Fruit fly (Drosophila melanogaster) whole organism, embryonic: ENCODE results near the gene nmo.
A peak's percentile ranks its signal among the peaks of the same experiment; 100 is the strongest.

Experiments used
- CG10565 ChIP-seq: fragments of 200-800 bp; sonication (Bioruptor generic); optimal IDR thresholded peaks from 3 replicates; lab custom pipeline; 2016; ENCODE audit warnings: missing biosample characterization, mild to moderate bottlenecking, missing genetic modification characterization
- CG10959 ChIP-seq: fragments of 200-800 bp; sonication (Bioruptor generic); IDR thresholded peaks from 2 replicates; pipeline ENCODE4 v1.3.6; 2022; ENCODE audit warnings: missing biosample characterization, missing genetic modification characterization
- CG11560 ChIP-seq: fragments of 200-800 bp; sonication (Bioruptor generic); IDR thresholded peaks from 3 replicates; pipeline ENCODE4 v1.3.6; 2022; ENCODE audit warnings: missing biosample characterization, missing genetic modification characterization
- CG13287 ChIP-seq: fragments of 200-800 bp; sonication (Bioruptor generic); IDR thresholded peaks from 2 replicates; pipeline ENCODE4 v1.3.6; 2022; ENCODE audit warnings: missing biosample characterization, missing genetic modification characterization; ENCODE audit not compliant: partially characterized antibody
- CG1602 ChIP-seq: fragments of 200-800 bp; sonication (Bioruptor generic); optimal IDR thresholded peaks from 3 replicates; lab custom pipeline; 2016; ENCODE audit warnings: missing biosample characterization, missing genetic modification characterization
- CG17361 ChIP-seq: fragments of 200-800 bp; sonication (Bioruptor generic); IDR thresholded peaks from 3 replicates; pipeline ENCODE4 v1.3.6; 2022; ENCODE audit warnings: missing biosample characterization, missing genetic modification characterization
- CG32532 ChIP-seq: fragments of 200-800 bp; sonication (Bioruptor generic); IDR thresholded peaks from 2 replicates; pipeline ENCODE4 v1.3.6; 2022; ENCODE audit warnings: missing biosample characterization, missing genetic modification characterization
- CG3995 ChIP-seq: fragments of 200-800 bp; sonication (Bioruptor generic); optimal IDR thresholded peaks from 3 replicates; lab custom pipeline; 2016; ENCODE audit warnings: missing biosample characterization, missing genetic modification characterization
- CG4360 ChIP-seq: fragments of 200-800 bp; sonication (Bioruptor generic); IDR thresholded peaks from 2 replicates; pipeline ENCODE4 v1.3.6; 2022; ENCODE audit warnings: missing biosample characterization, missing genetic modification characterization
- CG4404 ChIP-seq: fragments of 200-800 bp; sonication (Bioruptor generic); IDR thresholded peaks from 2 replicates; pipeline ENCODE4 v1.3.6; 2022; ENCODE audit warnings: missing biosample characterization, missing genetic modification characterization
- CG5245 ChIP-seq: fragments of 200-800 bp; sonication (Bioruptor generic); optimal IDR thresholded peaks from 3 replicates; lab custom pipeline; 2016; ENCODE audit warnings: missing biosample characterization, missing genetic modification characterization
- CG6765 ChIP-seq: fragments of 200-800 bp; sonication (Bioruptor generic); optimal IDR thresholded peaks from 3 replicates; lab custom pipeline; 2017; ENCODE audit warnings: missing biosample characterization, mild to moderate bottlenecking, missing genetic modification characterization
- CG7987 ChIP-seq: fragments of 200-800 bp; sonication (Bioruptor generic); optimal IDR thresholded peaks from 2 replicates; lab custom pipeline; 2018; ENCODE audit warnings: missing biosample characterization, mild to moderate bottlenecking, missing genetic modification characterization, moderate library complexity
- CHES-1-like ChIP-seq: fragments of 200-800 bp; sonication (Bioruptor generic); optimal IDR thresholded peaks from 2 replicates; lab custom pipeline; 2016; ENCODE audit warnings: missing biosample characterization, missing genetic modification characterization
- HLH54F ChIP-seq: fragments of 200-800 bp; sonication (Bioruptor generic); optimal IDR thresholded peaks from 3 replicates; lab custom pipeline; 2016; ENCODE audit warnings: missing biosample characterization, missing genetic modification characterization
- HmgD ChIP-seq: fragments of 200-800 bp; sonication (Bioruptor generic); optimal IDR thresholded peaks from 3 replicates; lab custom pipeline; 2016; ENCODE audit warnings: missing biosample characterization, missing genetic modification characterization
- Lim3 ChIP-seq: fragments of 200-800 bp; sonication (Bioruptor generic); IDR thresholded peaks from 2 replicates; pipeline ENCODE4 v1.3.6; 2022; ENCODE audit warnings: missing biosample characterization, missing genetic modification characterization
- Med ChIP-seq: fragments of 200-800 bp; sonication (Bioruptor generic); peaks from one replicate; lab custom pipeline; 2016; ENCODE audit warnings: missing biosample characterization, missing genetic modification characterization, mild to moderate bottlenecking, inconsistent platforms, moderate library complexity
- Nf-YB ChIP-seq: fragments of 200-800 bp; sonication (Bioruptor generic); optimal IDR thresholded peaks from 3 replicates; lab custom pipeline; 2019; ENCODE audit warnings: missing biosample characterization, mild to moderate bottlenecking, missing genetic modification characterization, moderate library complexity
- Nf-YC ChIP-seq: fragments of 200-800 bp; optimal IDR thresholded peaks from 3 replicates; lab custom pipeline; 2019; ENCODE audit warnings: missing biosample characterization, mild to moderate bottlenecking, missing genetic modification characterization, moderate library complexity
- Ravus ChIP-seq: fragments of 200-800 bp; sonication (Bioruptor generic); IDR thresholded peaks from 2 replicates; pipeline ENCODE4 v1.3.6; 2022; ENCODE audit warnings: missing biosample characterization, missing genetic modification characterization
- Ssrp ChIP-seq: fragments of 200-800 bp; sonication (Bioruptor generic); optimal IDR thresholded peaks from 2 replicates; lab custom pipeline; 2018; ENCODE audit warnings: missing biosample characterization, mild to moderate bottlenecking, missing genetic modification characterization, moderate library complexity
- Stat92E ChIP-seq, 3 experiments: fragments of >200 bp in 2 of 3; fragments of 200-800 bp in 1 of 3; sonication (Bioruptor generic) in 1 of 3; optimal IDR thresholded peaks; 2 replicates each; lab custom pipeline; 2017 to 2019; ENCODE audit warnings: missing biosample characterization in 3 of 3, missing genetic modification characterization in 3 of 3, mild to moderate bottlenecking in 1 of 3, moderate library complexity in 1 of 3
- Taf1 ChIP-seq: fragments of 200-800 bp; sonication (Bioruptor generic); IDR thresholded peaks from 2 replicates; pipeline ENCODE4 v1.3.6; 2022; ENCODE audit warnings: missing biosample characterization, missing genetic modification characterization
- YL-1 ChIP-seq: fragments of 200-800 bp; sonication (Bioruptor generic); optimal IDR thresholded peaks from 3 replicates; lab custom pipeline; 2017; ENCODE audit warnings: missing biosample characterization, mild to moderate bottlenecking, missing genetic modification characterization
- abd-A ChIP-seq: fragments of 200-800 bp; sonication (Bioruptor generic); optimal IDR thresholded peaks from 3 replicates; lab custom pipeline; 2019; ENCODE audit warnings: missing biosample characterization, mild to moderate bottlenecking, missing genetic modification characterization, moderate library complexity
- cad ChIP-seq: fragments of >200 bp; optimal IDR thresholded peaks from 2 replicates; lab custom pipeline; 2017; ENCODE audit warnings: missing biosample characterization, missing genetic modification characterization
- chm ChIP-seq: fragments of 200-800 bp; sonication (Bioruptor generic); IDR thresholded peaks from 2 replicates; pipeline ENCODE4 v1.3.6; 2022; ENCODE audit warnings: missing biosample characterization, missing genetic modification characterization
- ci ChIP-seq: fragments of 200-800 bp; sonication (Bioruptor generic); IDR thresholded peaks from 3 replicates; pipeline ENCODE4 v1.3.6; 2022; ENCODE audit warnings: missing biosample characterization, missing genetic modification characterization
- crol ChIP-seq: fragments of 200-800 bp; sonication (Bioruptor generic); IDR thresholded peaks from 2 replicates; pipeline ENCODE4 v1.3.6; 2022; ENCODE audit warnings: missing biosample characterization, missing genetic modification characterization
- da ChIP-seq: fragments of 200-800 bp; sonication (Bioruptor generic); optimal IDR thresholded peaks from 2 replicates; lab custom pipeline; 2016; ENCODE audit warnings: missing biosample characterization, missing genetic modification characterization
- dimm ChIP-seq: fragments of 200-800 bp; sonication (Bioruptor generic); IDR thresholded peaks from 2 replicates; pipeline ENCODE4 v1.3.6; 2022; ENCODE audit warnings: missing biosample characterization, missing genetic modification characterization
- en ChIP-seq: fragments of 200-800 bp; sonication (Bioruptor generic); optimal IDR thresholded peaks from 2 replicates; lab custom pipeline; 2016; ENCODE audit warnings: missing biosample characterization, missing genetic modification characterization
- ewg ChIP-seq: fragments of 200-800 bp; sonication (Bioruptor generic); optimal IDR thresholded peaks from 3 replicates; lab custom pipeline; 2017; ENCODE audit warnings: mild to moderate bottlenecking, missing biosample characterization, missing genetic modification reagents, missing genetic modification characterization
- exex ChIP-seq: fragments of 200-800 bp; sonication (Bioruptor generic); optimal IDR thresholded peaks from 4 replicates; lab custom pipeline; 2018; ENCODE audit warnings: missing biosample characterization, mild to moderate bottlenecking, missing genetic modification characterization, moderate library complexity
- fru ChIP-seq: fragments of >200 bp; optimal IDR thresholded peaks from 2 replicates; lab custom pipeline; 2017
- inv ChIP-seq: fragments of 200-800 bp; sonication (Bioruptor generic); IDR thresholded peaks from 2 replicates; pipeline ENCODE4 v1.3.6; 2022; ENCODE audit warnings: missing biosample characterization, missing genetic modification characterization; ENCODE audit not compliant: partially characterized antibody
- jigr1 ChIP-seq: fragments of 200-800 bp; sonication (Bioruptor generic); IDR thresholded peaks from 3 replicates; pipeline ENCODE4 v1.3.6; 2022; ENCODE audit warnings: missing biosample characterization, missing genetic modification characterization
- maf-S ChIP-seq: fragments of 200-800 bp; sonication (Bioruptor generic); optimal IDR thresholded peaks from 2 replicates; lab custom pipeline; 2016; ENCODE audit warnings: missing biosample characterization, missing genetic modification characterization
- mld ChIP-seq: fragments of 200-800 bp; sonication (Bioruptor generic); IDR thresholded peaks from 3 replicates; pipeline ENCODE4 v1.3.6; 2022; ENCODE audit warnings: missing biosample characterization, missing genetic modification characterization; ENCODE audit not compliant: partially characterized antibody
- nerfin-1 ChIP-seq: fragments of 200-800 bp; sonication (Bioruptor generic); optimal IDR thresholded peaks from 3 replicates; lab custom pipeline; 2019; ENCODE audit warnings: missing biosample characterization, mild to moderate bottlenecking, missing genetic modification characterization, moderate library complexity
- seq ChIP-seq: fragments of 200-800 bp; sonication (Bioruptor generic); IDR thresholded peaks from 2 replicates; pipeline ENCODE4 v1.3.6; 2022; ENCODE audit warnings: missing biosample characterization, missing genetic modification characterization
- sob ChIP-seq: fragments of 200-800 bp; sonication (Bioruptor generic); IDR thresholded peaks from 2 replicates; pipeline ENCODE4 v1.3.6; 2022; ENCODE audit warnings: missing biosample characterization, missing genetic modification characterization
- tin ChIP-seq: fragments of 200-800 bp; sonication (Bioruptor generic); optimal IDR thresholded peaks from 3 replicates; lab custom pipeline; 2016; ENCODE audit warnings: missing biosample characterization, missing genetic modification characterization
- tll ChIP-seq, 2 experiments: fragments of 200-800 bp in 1 of 2; fragments of >200 bp in 1 of 2; sonication (Bioruptor generic) in 1 of 2; optimal IDR thresholded peaks; 2 replicates each; lab custom pipeline; 2017 to 2019; ENCODE audit warnings: missing biosample characterization in 2 of 2, missing genetic modification characterization in 2 of 2, mild to moderate bottlenecking in 1 of 2, moderate library complexity in 1 of 2
- ttk ChIP-seq: fragments of 200-800 bp; sonication (Bioruptor generic); IDR thresholded peaks from 2 replicates; pipeline ENCODE4 v2.1.2; 2022; ENCODE audit warnings: missing biosample characterization, missing genetic modification characterization
- vvl ChIP-seq: fragments of 200-800 bp; sonication (Bioruptor generic); IDR thresholded peaks from 2 replicates; pipeline ENCODE4 v1.3.6; 2022; ENCODE audit warnings: missing biosample characterization, missing genetic modification characterization
- wor ChIP-seq: fragments of 200-800 bp; sonication (Bioruptor generic); IDR thresholded peaks from 2 replicates; pipeline ENCODE4 v1.3.6; 2022; ENCODE audit warnings: missing biosample characterization, missing genetic modification characterization

Gene nmo

dm6 chr3L:7963549-7963948, 15.3 kb upstream of the nmo start (continued):
- no peak for TF ChIP-seq tll (GFP tag; optimal IDR thresholded peaks at IDR 0.05; lab: Kevin White, UChicago)
- no peak for TF ChIP-seq CG5245 (GFP tag; lab: Kevin White, UChicago)
- TF ChIP-seq CG7987 (GFP tag; lab: Kevin White, UChicago): no peak
- TF ChIP-seq vvl (GFP tag; lab: Robert Waterston, UW): 0 out of 2 replicates have a peak, but pooled peaks have one; percentile 32
- no peak for TF ChIP-seq Stat92E (GFP tag; optimal IDR thresholded peaks at IDR 0.05; lab: Kevin White, UChicago)
- TF ChIP-seq chm (GFP tag; lab: Robert Waterston, UW): no peak
- 0 out of 2 replicates have a peak, but pooled peaks have one; percentile 15 for TF ChIP-seq CG10959 (GFP tag; lab: Robert Waterston, UW)
- TF ChIP-seq da: no peak

dm6 chr3L:7967203-7967602, 11.6 kb upstream of the nmo start:
- TF ChIP-seq ttk (GFP tag; lab: Robert Waterston, UW) (0 out of 2 replicates have a peak, but pooled peaks have one; percentile 20), CG10565 (GFP tag; lab: Kevin White, UChicago) (no peak), wor (GFP tag; lab: Robert Waterston, UW) (no peak), sob (GFP tag; lab: Robert Waterston, UW) (no peak), Nf-YC (peak; percentile 80), abd-A (tag; lab: Kevin White, UChicago) (peak; percentile 66), CG32532 (GFP tag; lab: Robert Waterston, UW) (peak; percentile 15; the same call in 1 of the 2 replicates), CG3995 (GFP tag; lab: Kevin White, UChicago) (no peak), CHES-1-like (GFP tag; lab: Kevin White, UChicago) (no peak), ewg (GFP tag; lab: Kevin White, UChicago) (peak; percentile 7), CG11560 (tag; lab: Robert Waterston, UW) (0 out of 3 replicates have a peak, but pooled peaks have one; percentile 17), Ssrp (tag; lab: Kevin White, UChicago) (no peak), inv (GFP tag; lab: Robert Waterston, UW) (no peak), CG17361 (GFP tag; lab: Robert Waterston, UW) (no peak), exex (tag; lab: Kevin White, UChicago) (peak; percentile 75), YL-1 (GFP tag; lab: Kevin White, UChicago) (no peak), crol (GFP tag; lab: Robert Waterston, UW) (peak; percentile 12; the same call in 1 of the 2 replicates), tin (GFP tag; lab: Kevin White, UChicago) (no peak), seq (GFP tag; lab: Robert Waterston, UW) (peak; percentile 76; the same call in 1 of the 2 replicates), Nf-YB (GFP tag; lab: Kevin White, UChicago) (peak; percentile 72)

DNA sequence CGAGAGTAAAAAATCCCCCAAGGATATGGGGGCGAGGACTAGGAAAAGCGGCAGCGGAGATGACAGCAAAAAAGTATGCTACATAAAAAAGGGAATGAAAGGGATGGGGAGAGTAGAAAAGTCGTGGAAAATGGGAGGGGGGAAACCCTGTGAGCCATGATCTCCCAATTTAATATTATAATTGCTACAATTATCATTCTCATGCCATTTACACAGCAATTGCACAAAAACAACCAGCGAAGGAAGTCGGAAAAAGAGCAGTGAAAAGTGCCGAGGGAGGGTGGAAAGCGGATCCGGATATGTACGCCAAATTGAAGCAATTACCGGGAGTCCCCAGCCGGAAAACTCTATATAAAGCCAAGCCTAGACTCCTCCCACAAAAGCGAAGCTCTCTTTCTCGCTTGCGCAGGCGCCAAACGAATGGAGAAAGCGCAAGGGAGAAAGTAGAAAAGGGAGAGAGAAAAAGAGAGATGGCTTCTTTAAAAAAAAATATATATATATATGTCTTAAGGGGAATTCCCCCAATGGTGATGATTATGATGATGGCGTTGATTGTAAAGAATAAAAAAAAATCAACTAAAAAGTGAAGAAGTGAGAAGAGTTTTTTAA, 10.3 kb upstream of the nmo start:
- TF ChIP-seq ci (GFP tag; lab: Robert Waterston, UW) (0 out of 3 replicates have a peak, but pooled peaks have one; percentile 24), CG1602 (GFP tag; lab: Kevin White, UChicago) (no peak), mld (GFP tag; lab: Robert Waterston, UW) (no peak), en (no peak), CG13287 (GFP tag; lab: Robert Waterston, UW) (no peak), CG4360 (GFP tag; lab: Robert Waterston, UW) (no peak), HmgD (GFP tag; lab: Kevin White, UChicago) (no peak), jigr1 (no peak), cad (GFP tag; lab: Kevin White, UChicago) (no peak), Nf-YB (GFP tag; lab: Kevin White, UChicago) (peak; percentile 86), Med (peak; percentile 60), Ravus (GFP tag; lab: Robert Waterston, UW) (no peak), Lim3 (GFP tag; lab: Robert Waterston, UW) (no peak), maf-S (GFP tag; lab: Kevin White, UChicago) (no peak), fru (lab: Kevin White, UChicago) (no peak), Taf1 (GFP tag; lab: Robert Waterston, UW) (no peak), nerfin-1 (tag; lab: Kevin White, UChicago) (no peak), HLH54F (no peak), CG4404 (GFP tag; lab: Robert Waterston, UW) (no peak), dimm (GFP tag; lab: Robert Waterston, UW) (no peak), CG6765 (GFP tag; lab: Kevin White, UChicago) (no peak)
